Worm (Caenorhabditis elegans): ENCODE measurements around the gene Y48G9A.9.

DNA sequence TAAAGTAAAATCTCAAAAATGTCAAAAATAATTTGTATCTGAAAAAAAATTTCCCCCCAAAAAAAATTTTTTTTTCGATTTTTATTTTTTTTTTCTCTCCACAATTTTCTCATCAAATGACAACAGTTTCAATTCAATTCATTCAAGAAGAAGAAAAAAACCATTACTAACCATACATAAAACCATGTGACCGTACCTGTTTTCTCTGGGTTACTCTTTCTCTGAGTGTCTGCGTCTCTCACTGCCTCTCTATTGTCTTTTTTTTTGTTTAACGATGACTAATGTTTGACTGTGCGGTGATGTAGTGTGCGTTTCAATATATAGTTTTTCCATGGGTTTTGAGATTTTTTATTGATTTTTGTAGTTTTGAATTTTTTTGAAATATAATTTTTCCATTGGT lies 1.8 kb upstream of the Y48G9A.9 start:
- TF ChIP-seq mdl-1 (tag; optimal IDR thresholded peaks at IDR 0.05) (no peak), nhr-77 (tag; optimal IDR thresholded peaks at IDR 0.05) (no peak), F13H6.1 (tag; optimal IDR thresholded peaks at IDR 0.05) (peak; percentile 73), snpc-4 (tag; optimal IDR thresholded peaks at IDR 0.05) (no peak), C34F6.9 (tag; optimal IDR thresholded peaks at IDR 0.05) (peak; percentile 64), lin-13 (GFP tag; optimal IDR thresholded peaks at IDR 0.05) (peak; percentile 34), nhr-11 (tag; optimal IDR thresholded peaks at IDR 0.05) (no peak), lin-39 (tag; optimal IDR thresholded peaks at IDR 0.05) (no peak)

All from whole organism, L2 larva.